Fruit fly (Drosophila melanogaster) whole organism, embryonic: ENCODE results near the gene CG7653.

ENCODE experiments used
- Asciz ChIP-seq: fragments of 200-800 bp; sonication (Bioruptor generic); optimal IDR thresholded peaks from 2 replicates; lab custom pipeline; 2017; ENCODE audit warnings: missing biosample characterization, mild to moderate bottlenecking, missing genetic modification characterization, missing genetic modification reagents
- Atf-2 ChIP-seq: fragments of 200-800 bp; sonication (Bioruptor generic); optimal IDR thresholded peaks from 2 replicates; lab custom pipeline; 2016; ENCODE audit warnings: missing biosample characterization, missing genetic modification characterization
- CG10274 ChIP-seq: fragments of 200-800 bp; sonication (Bioruptor generic); optimal IDR thresholded peaks from 3 replicates; lab custom pipeline; 2017; ENCODE audit warnings: missing biosample characterization, mild to moderate bottlenecking, missing genetic modification characterization
- CG10431 ChIP-seq: fragments of 200-800 bp; sonication (Bioruptor generic); optimal IDR thresholded peaks from 3 replicates; lab custom pipeline; 2018; ENCODE audit warnings: missing biosample characterization, mild to moderate bottlenecking, missing genetic modification characterization
- CG10565 ChIP-seq: fragments of 200-800 bp; sonication (Bioruptor generic); optimal IDR thresholded peaks from 3 replicates; lab custom pipeline; 2016; ENCODE audit warnings: missing biosample characterization, mild to moderate bottlenecking, missing genetic modification characterization
- CG10654 ChIP-seq: fragments of 200-800 bp; sonication (Bioruptor generic); optimal IDR thresholded peaks from 2 replicates; lab custom pipeline; 2016; ENCODE audit warnings: missing biosample characterization, missing genetic modification characterization
- CG11560 ChIP-seq: fragments of 200-800 bp; sonication (Bioruptor generic); IDR thresholded peaks from 3 replicates; pipeline ENCODE4 v1.3.6; 2022; ENCODE audit warnings: missing biosample characterization, missing genetic modification characterization
- CG1233 ChIP-seq: fragments of 200-800 bp; sonication (Bioruptor generic); optimal IDR thresholded peaks from 4 replicates; lab custom pipeline; 2018; ENCODE audit warnings: missing biosample characterization, mild to moderate bottlenecking, missing genetic modification characterization
- CG13287 ChIP-seq: fragments of 200-800 bp; sonication (Bioruptor generic); IDR thresholded peaks from 2 replicates; pipeline ENCODE4 v1.3.6; 2022; ENCODE audit warnings: missing biosample characterization, missing genetic modification characterization; ENCODE audit not compliant: partially characterized antibody
- CG15601 ChIP-seq: fragments of 200-800 bp; sonication (Bioruptor generic); optimal IDR thresholded peaks from 3 replicates; lab custom pipeline; 2019; ENCODE audit warnings: missing biosample characterization, mild to moderate bottlenecking, missing genetic modification characterization, moderate library complexity
- CG17186 ChIP-seq: fragments of 200-800 bp; sonication (Bioruptor generic); optimal IDR thresholded peaks from 3 replicates; lab custom pipeline; 2017; ENCODE audit warnings: missing biosample characterization, missing genetic modification reagents, missing genetic modification characterization
- CG2712 ChIP-seq: fragments of 200-800 bp; optimal IDR thresholded peaks from 3 replicates; lab custom pipeline; 2019; ENCODE audit warnings: missing biosample characterization, mild to moderate bottlenecking, missing genetic modification characterization, moderate library complexity
- CG34224 ChIP-seq: fragments of 200-800 bp; sonication (Bioruptor generic); IDR thresholded peaks from 3 replicates; pipeline ENCODE4 v1.3.6; 2022; ENCODE audit warnings: missing biosample characterization, missing genetic modification characterization; ENCODE audit not compliant: partially characterized antibody
- CG6654 ChIP-seq: fragments of 200-800 bp; sonication (Bioruptor generic); optimal IDR thresholded peaks from 2 replicates; lab custom pipeline; 2017; ENCODE audit warnings: missing biosample characterization, mild to moderate bottlenecking, missing genetic modification characterization
- CG6791 ChIP-seq: fragments of 200-800 bp; sonication (Bioruptor generic); IDR thresholded peaks from 3 replicates; pipeline ENCODE4 v1.3.6; 2022; ENCODE audit warnings: missing biosample characterization, missing genetic modification characterization; ENCODE audit not compliant: partially characterized antibody
- CG6854 ChIP-seq: fragments of 200-800 bp; sonication (Bioruptor generic); optimal IDR thresholded peaks from 3 replicates; lab custom pipeline; 2017; ENCODE audit warnings: missing biosample characterization, mild to moderate bottlenecking, missing genetic modification characterization
- CG8281 ChIP-seq: fragments of 200-800 bp; sonication (Bioruptor generic); optimal IDR thresholded peaks from 2 replicates; lab custom pipeline; 2018; ENCODE audit warnings: missing biosample characterization, mild to moderate bottlenecking, missing genetic modification characterization, moderate library complexity
- CG8924 ChIP-seq: fragments of 200-800 bp; optimal IDR thresholded peaks from 3 replicates; lab custom pipeline; 2019; ENCODE audit warnings: missing biosample characterization, mild to moderate bottlenecking, missing genetic modification characterization, moderate library complexity
- CkIIα-i1 ChIP-seq: fragments of 200-800 bp; sonication (Bioruptor generic); IDR thresholded peaks from 2 replicates; pipeline ENCODE4 v1.3.6; 2022; ENCODE audit warnings: missing biosample characterization, missing genetic modification characterization
- CrebB ChIP-seq: fragments of 200-800 bp; sonication (Bioruptor generic); optimal IDR thresholded peaks from 3 replicates; lab custom pipeline; 2018; ENCODE audit warnings: missing biosample characterization, mild to moderate bottlenecking, missing genetic modification characterization
- Dek ChIP-seq: fragments of 200-800 bp; sonication (Bioruptor generic); optimal IDR thresholded peaks from 3 replicates; lab custom pipeline; 2019; ENCODE audit warnings: missing biosample characterization, mild to moderate bottlenecking, missing genetic modification characterization, moderate library complexity
- Doc3 ChIP-seq: fragments of 200-800 bp; sonication (Bioruptor generic); IDR thresholded peaks from 3 replicates; pipeline ENCODE4 v1.3.6; 2022; ENCODE audit warnings: missing biosample characterization, missing genetic modification characterization; ENCODE audit not compliant: partially characterized antibody
- Gsc ChIP-seq: fragments of 200-800 bp; sonication (Bioruptor generic); IDR thresholded peaks from 2 replicates; pipeline ENCODE4 v1.3.6; 2022; ENCODE audit warnings: missing biosample characterization, missing genetic modification characterization
- Hey ChIP-seq: fragments of 200-800 bp; sonication (Bioruptor generic); optimal IDR thresholded peaks from 3 replicates; lab custom pipeline; 2018; ENCODE audit warnings: missing biosample characterization, mild to moderate bottlenecking, missing genetic modification characterization
- Hr3 ChIP-seq: fragments of 200-800 bp; sonication (Bioruptor generic); optimal IDR thresholded peaks from 3 replicates; lab custom pipeline; 2016; ENCODE audit warnings: missing biosample characterization, missing genetic modification characterization
- Hr51 ChIP-seq, 2 experiments: fragments of 200-800 bp; sonication (Bioruptor generic); optimal IDR thresholded peaks; 2 replicates in 1 of 2; 3 replicates in 1 of 2; lab custom pipeline; 2016 to 2018; ENCODE audit warnings: missing biosample characterization in 2 of 2, missing genetic modification characterization in 2 of 2, mild to moderate bottlenecking in 1 of 2, moderate library complexity in 1 of 2
- Lim3 ChIP-seq: fragments of 200-800 bp; sonication (Bioruptor generic); IDR thresholded peaks from 2 replicates; pipeline ENCODE4 v1.3.6; 2022; ENCODE audit warnings: missing biosample characterization, missing genetic modification characterization
- Mad ChIP-seq: fragments of 200-800 bp; sonication (Bioruptor generic); optimal IDR thresholded peaks from 2 replicates; lab custom pipeline; 2016; ENCODE audit warnings: missing biosample characterization, missing genetic modification characterization
- Myb ChIP-seq: fragments of 200-800 bp; sonication (Bioruptor generic); optimal IDR thresholded peaks from 2 replicates; lab custom pipeline; 2016; ENCODE audit warnings: missing biosample characterization, missing genetic modification characterization
- Ravus ChIP-seq: fragments of 200-800 bp; sonication (Bioruptor generic); IDR thresholded peaks from 2 replicates; pipeline ENCODE4 v1.3.6; 2022; ENCODE audit warnings: missing biosample characterization, missing genetic modification characterization
- Scr ChIP-seq: fragments of 200-800 bp; sonication (Bioruptor generic); IDR thresholded peaks from 2 replicates; pipeline ENCODE4 v1.3.6; 2022; ENCODE audit warnings: missing biosample characterization, missing genetic modification characterization; ENCODE audit not compliant: partially characterized antibody
- Sin3A ChIP-seq: fragments of >200 bp; optimal IDR thresholded peaks from 2 replicates; lab custom pipeline; 2018
- cad ChIP-seq: fragments of >200 bp; optimal IDR thresholded peaks from 2 replicates; lab custom pipeline; 2017; ENCODE audit warnings: missing biosample characterization, missing genetic modification characterization
- chm ChIP-seq: fragments of 200-800 bp; sonication (Bioruptor generic); IDR thresholded peaks from 2 replicates; pipeline ENCODE4 v1.3.6; 2022; ENCODE audit warnings: missing biosample characterization, missing genetic modification characterization
- danr ChIP-seq: fragments of 200-800 bp; sonication (Bioruptor generic); IDR thresholded peaks from 2 replicates; pipeline ENCODE4 v1.3.6; 2022; ENCODE audit warnings: missing biosample characterization, missing genetic modification characterization
- dmrt11E ChIP-seq: fragments of 200-800 bp; sonication (Bioruptor generic); optimal IDR thresholded peaks from 3 replicates; lab custom pipeline; 2018; ENCODE audit warnings: missing biosample characterization, mild to moderate bottlenecking, missing genetic modification characterization, moderate library complexity
- ems ChIP-seq: fragments of 200-800 bp; sonication (Bioruptor generic); optimal IDR thresholded peaks from 3 replicates; lab custom pipeline; 2016; ENCODE audit warnings: missing biosample characterization, missing genetic modification characterization
- gcm ChIP-seq: fragments of 200-800 bp; sonication (Bioruptor generic); optimal IDR thresholded peaks from 2 replicates; lab custom pipeline; 2019; ENCODE audit warnings: missing biosample characterization, mild to moderate bottlenecking, missing genetic modification characterization, moderate library complexity
- ham ChIP-seq: fragments of 200-800 bp; sonication (Bioruptor generic); IDR thresholded peaks from 2 replicates; pipeline ENCODE4 v1.3.6; 2022; ENCODE audit warnings: missing biosample characterization, missing genetic modification characterization
- lab ChIP-seq: fragments of 200-800 bp; sonication (Bioruptor generic); optimal IDR thresholded peaks from 3 replicates; lab custom pipeline; 2017; ENCODE audit warnings: missing biosample characterization, missing genetic modification characterization, mild to moderate bottlenecking, moderate library complexity, missing genetic modification reagents
- odd ChIP-seq: fragments of 200-800 bp; sonication (Bioruptor generic); optimal IDR thresholded peaks from 2 replicates; lab custom pipeline; 2017; ENCODE audit warnings: missing biosample characterization, mild to moderate bottlenecking, missing genetic modification characterization
- pan ChIP-seq, 4 experiments: fragments of >200 bp in 3 of 4; fragments of 200-800 bp in 1 of 4; sonication (Bioruptor generic) in 1 of 4; optimal IDR thresholded peaks in 3 of 4; IDR thresholded peaks in 1 of 4; 2 replicates each; pipeline versions ENCODE4 v1.3.6 to Lab custom; 2017 to 2022; ENCODE audit warnings: missing biosample characterization in 2 of 4, missing genetic modification characterization in 2 of 4, mixed read lengths in 1 of 4
- pb ChIP-seq: fragments of 200-800 bp; sonication (Bioruptor generic); optimal IDR thresholded peaks from 3 replicates; lab custom pipeline; 2016; ENCODE audit warnings: missing biosample characterization, missing genetic modification characterization
- pita ChIP-seq: fragments of 200-800 bp; sonication (Bioruptor generic); optimal IDR thresholded peaks from 2 replicates; lab custom pipeline; 2017; ENCODE audit warnings: missing biosample characterization, mild to moderate bottlenecking, missing genetic modification characterization
- so ChIP-seq: fragments of 200-800 bp; sonication (Bioruptor generic); IDR thresholded peaks from 3 replicates; pipeline ENCODE4 v1.3.6; 2022; ENCODE audit warnings: missing biosample characterization, missing genetic modification characterization
- twi ChIP-seq: fragments of 200-800 bp; optimal IDR thresholded peaks from 2 replicates; lab custom pipeline; 2019; ENCODE audit warnings: missing biosample characterization, mild to moderate bottlenecking, missing genetic modification characterization, moderate library complexity
- unc-4 ChIP-seq: fragments of 200-800 bp; sonication (Bioruptor generic); IDR thresholded peaks from 2 replicates; pipeline ENCODE4 v1.3.6; 2022; ENCODE audit warnings: missing biosample characterization, missing genetic modification characterization; ENCODE audit not compliant: partially characterized antibody
- wor ChIP-seq: fragments of 200-800 bp; sonication (Bioruptor generic); IDR thresholded peaks from 2 replicates; pipeline ENCODE4 v1.3.6; 2022; ENCODE audit warnings: missing biosample characterization, missing genetic modification characterization

Gene CG7653

DNA sequence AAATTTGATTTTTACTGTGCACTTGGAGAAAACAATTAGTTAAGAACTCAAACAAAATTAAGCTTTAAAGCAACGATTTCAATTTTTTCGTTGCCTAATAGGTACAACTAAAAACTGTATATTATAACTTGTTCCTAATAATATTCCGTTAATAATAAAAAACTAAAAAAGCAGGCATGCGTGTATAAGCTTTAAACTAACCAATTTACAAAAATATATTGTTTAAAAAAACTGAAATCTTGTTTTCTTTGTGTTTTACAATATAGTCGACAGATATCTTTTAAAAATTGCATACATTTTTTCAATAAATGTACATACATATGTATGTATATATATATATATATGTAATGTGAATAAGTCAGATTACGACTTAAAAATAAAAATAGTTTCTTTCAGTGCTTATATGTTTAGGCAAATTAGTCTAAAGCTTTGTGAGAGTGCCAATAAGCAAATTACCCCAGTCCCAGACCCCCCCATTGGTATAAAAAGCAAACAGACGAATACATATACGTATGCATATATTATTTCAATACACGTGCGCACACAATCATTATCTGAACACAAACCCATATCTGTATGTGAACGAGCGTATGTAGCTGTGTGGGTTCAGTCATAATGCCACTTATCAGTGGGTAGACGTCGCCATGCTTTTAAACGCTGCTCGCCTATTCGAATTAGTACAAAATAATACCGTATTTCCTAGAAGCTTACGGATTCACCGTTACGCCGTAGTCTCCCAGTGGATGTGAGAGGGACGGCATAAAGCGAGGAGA, 33.1 kb upstream of the CG7653 start (continued):
- TF ChIP-seq Dek (tag; lab: Kevin White, UChicago): peak; percentile 70
- TF ChIP-seq danr: no peak
- no peak for TF ChIP-seq ham (GFP tag; lab: Robert Waterston, UW)
- no peak for TF ChIP-seq pan (optimal IDR thresholded peaks at IDR 0.05; lab: Kevin White, UChicago)
- TF ChIP-seq pan (GFP tag; optimal IDR thresholded peaks at IDR 0.05 in 1 of 2, IDR thresholded peaks at IDR 0.05 in 1 of 2): peak in 1 of 2 experiments; percentile 31
- peak; percentile 51; the same call in 1 of the 2 replicates for TF ChIP-seq wor
- TF ChIP-seq Ravus (GFP tag; lab: Robert Waterston, UW): no peak
- TF ChIP-seq ems: no peak
- peak; percentile 78 for TF ChIP-seq CG1233 (GFP tag; lab: Kevin White, UChicago)
- peak; percentile 68 for TF ChIP-seq CG6654 (GFP tag; lab: Kevin White, UChicago)
- TF ChIP-seq gcm (GFP tag; lab: Kevin White, UChicago): peak; percentile 47
- no peak for TF ChIP-seq pita (GFP tag; lab: Kevin White, UChicago)
- peak; percentile 78 for TF ChIP-seq dmrt11E (tag; lab: Kevin White, UChicago)
- peak; percentile 80 for TF ChIP-seq CG15601 (tag; lab: Kevin White, UChicago)
- TF ChIP-seq pb (GFP tag; lab: Kevin White, UChicago): no peak
- TF ChIP-seq CG10654 (GFP tag; lab: Kevin White, UChicago): peak; percentile 51
- TF ChIP-seq Hr51 (GFP tag; optimal IDR thresholded peaks at IDR 0.05; lab: Kevin White, UChicago): peak in 1 of 2 experiments; percentile 88
- no peak for TF ChIP-seq Scr (GFP tag; lab: Robert Waterston, UW)
- peak; percentile 51 for TF ChIP-seq CG8924 (tag; lab: Kevin White, UChicago)
- no peak for TF ChIP-seq Doc3 (GFP tag; lab: Robert Waterston, UW)
- TF ChIP-seq Atf-2 (GFP tag; lab: Kevin White, UChicago): no peak
- TF ChIP-seq CG6791 (GFP tag; lab: Robert Waterston, UW): peak; percentile 65; the same call in 2 of the 3 replicates
- TF ChIP-seq CG11560: 0 out of 3 replicates have a peak, but pooled peaks have one; percentile 50
- peak; percentile 75 for TF ChIP-seq twi (tag; lab: Kevin White, UChicago)
- no peak for TF ChIP-seq CkIIα-i1 (GFP tag; lab: Robert Waterston, UW)
- no peak for TF ChIP-seq Mad (GFP tag; lab: Kevin White, UChicago)
- TF ChIP-seq Sin3A: no peak
- peak; percentile 80 for TF ChIP-seq Asciz (GFP tag; lab: Kevin White, UChicago)
- no peak for TF ChIP-seq Gsc (GFP tag; lab: Robert Waterston, UW)
- TF ChIP-seq CG13287 (GFP tag; lab: Robert Waterston, UW): peak; percentile 38; the same call in 1 of the 2 replicates
- peak; percentile 60 for TF ChIP-seq lab (GFP tag; lab: Kevin White, UChicago)
- TF ChIP-seq Lim3 (GFP tag; lab: Robert Waterston, UW): 0 out of 2 replicates have a peak, but pooled peaks have one; percentile 15
- TF ChIP-seq CG10274: no peak
- no peak for TF ChIP-seq CG17186 (GFP tag; lab: Kevin White, UChicago)
- peak; percentile 90 for TF ChIP-seq CG2712 (tag; lab: Kevin White, UChicago)
- TF ChIP-seq CG8281 (tag; lab: Kevin White, UChicago): peak; percentile 50
- TF ChIP-seq unc-4 (GFP tag; lab: Robert Waterston, UW): peak; percentile 22; the same call in 1 of the 2 replicates
- TF ChIP-seq CrebB: peak; percentile 16
- TF ChIP-seq cad: no peak
- TF ChIP-seq CG6854 (GFP tag; lab: Kevin White, UChicago): peak; percentile 55
- TF ChIP-seq so (GFP tag; lab: Robert Waterston, UW): no peak; the same call in 2 of the 3 replicates
- TF ChIP-seq odd (GFP tag; lab: Kevin White, UChicago): peak; percentile 64
- TF ChIP-seq Hr3 (GFP tag; lab: Kevin White, UChicago): peak; percentile 77
- no peak for TF ChIP-seq Myb (GFP tag; lab: Kevin White, UChicago)
- TF ChIP-seq chm (GFP tag; lab: Robert Waterston, UW): peak; percentile 39; the same call in 1 of the 2 replicates
- TF ChIP-seq CG10565: no peak
- TF ChIP-seq Hey (tag; lab: Kevin White, UChicago): peak; percentile 56
- peak; percentile 35 for TF ChIP-seq CG10431 (GFP tag; lab: Kevin White, UChicago)
- no peak for TF ChIP-seq CG34224 (GFP tag; lab: Robert Waterston, UW)
